Worm (Caenorhabditis elegans) whole organism, L3 larva: ENCODE results near the gene emc-5.

Experiments
- ceh-16 ChIP-seq: sonication (generic microtip); optimal IDR thresholded peaks from 2 replicates; lab custom pipeline; 2017; ENCODE audit warnings: missing biosample characterization, missing genetic modification characterization
- ceh-9 ChIP-seq: sonication (generic microtip); optimal IDR thresholded peaks from 2 replicates; lab custom pipeline; 2018; ENCODE audit warnings: missing biosample characterization, missing genetic modification characterization
- lin-15B ChIP-seq: fragments of 150-350 bp; optimal IDR thresholded peaks from 2 replicates; lab custom pipeline; 2014; ENCODE audit warnings: missing biosample characterization, missing genetic modification characterization
- mdl-1 ChIP-seq: fragments of 150-350 bp; optimal IDR thresholded peaks from 2 replicates; lab custom pipeline; 2014; ENCODE audit warnings: missing biosample characterization, missing genetic modification characterization
- nfya-1 ChIP-seq: sonication (generic microtip); optimal IDR thresholded peaks from 2 replicates; lab custom pipeline; 2017; ENCODE audit warnings: missing genetic modification characterization, mild to moderate bottlenecking, missing compliant biosample characterization, antibody characterized with exemption, moderate library complexity; ENCODE audit not compliant: insufficient read depth
- nhr-28 ChIP-seq: fragments of 150-350 bp; optimal IDR thresholded peaks from 2 replicates; lab custom pipeline; 2014; ENCODE audit warnings: missing biosample characterization, missing genetic modification characterization
- nhr-76 ChIP-seq: fragments of 150-350 bp; sonication (generic microtip); optimal IDR thresholded peaks from 5 replicates; lab custom pipeline; 2014; ENCODE audit warnings: missing biosample characterization, missing genetic modification characterization
- tbx-2 ChIP-seq: sonication (generic microtip); optimal IDR thresholded peaks from 2 replicates; lab custom pipeline; 2016; ENCODE audit warnings: mild to moderate bottlenecking, missing genetic modification characterization, missing compliant biosample characterization
- unc-62 ChIP-seq: fragments of 150-350 bp; sonication (generic microtip); optimal IDR thresholded peaks from 4 replicates; lab custom pipeline; 2014; ENCODE audit warnings: missing biosample characterization, missing genetic modification reagents, missing genetic modification characterization

ce11 chrII:11450882-11451281, 45.7 kb upstream of the emc-5 start:
- TF ChIP-seq nfya-1 (tag; lab: Kevin White, UChicago) (no peak), nhr-28 (tag; lab: Kevin White, UChicago) (no peak), tbx-2 (no peak), ceh-9 (tag; lab: Kevin White, UChicago) (no peak), lin-15B (tag; lab: Kevin White, UChicago) (no peak), nhr-76 (tag; lab: Kevin White, UChicago) (no peak), unc-62 (GFP tag; lab: Kevin White, UChicago) (no peak), ceh-16 (tag; lab: Kevin White, UChicago) (no peak), mdl-1 (no peak)
